Worm (Caenorhabditis elegans) whole organism, midembryonic: ENCODE results near the gene clec-180.

Experiments
- cog-1 ChIP-seq: sonication (generic microtip); optimal IDR thresholded peaks from 2 replicates; lab custom pipeline; 2016; ENCODE audit warnings: missing genetic modification characterization, missing compliant biosample characterization
- flt-1 ChIP-seq: fragments of 200-800 bp; sonication (Bioruptor generic); IDR thresholded peaks from 2 replicates; pipeline ENCODE4 v1.3.6; 2022; ENCODE audit warnings: missing genetic modification characterization, missing compliant biosample characterization
- klf-2 ChIP-seq: fragments of 200-800 bp; sonication (Bioruptor generic); conservative IDR thresholded peaks from 2 replicates; pipeline ENCODE4 v1.3.6; 2022; ENCODE audit warnings: missing genetic modification reagents, missing genetic modification characterization, missing compliant biosample characterization
- med-1 ChIP-seq: sonication (generic microtip); optimal IDR thresholded peaks from 2 replicates; lab custom pipeline; 2017; ENCODE audit warnings: missing genetic modification characterization, mild to moderate bottlenecking, missing compliant biosample characterization, antibody characterized with exemption, missing genetic modification reagents; ENCODE audit not compliant: insufficient read depth
- ztf-23 ChIP-seq: fragments of 200-800 bp; sonication (Bioruptor generic); IDR thresholded peaks from 2 replicates; pipeline ENCODE4 v1.3.6; 2022; ENCODE audit warnings: missing genetic modification reagents, missing genetic modification characterization, missing compliant biosample characterization
- ztf-29 ChIP-seq: fragments of 200-800 bp; sonication (Bioruptor generic); IDR thresholded peaks from 2 replicates; pipeline ENCODE4 v1.3.6; 2022; ENCODE audit warnings: missing genetic modification reagents, missing genetic modification characterization, missing compliant biosample characterization

DNA sequence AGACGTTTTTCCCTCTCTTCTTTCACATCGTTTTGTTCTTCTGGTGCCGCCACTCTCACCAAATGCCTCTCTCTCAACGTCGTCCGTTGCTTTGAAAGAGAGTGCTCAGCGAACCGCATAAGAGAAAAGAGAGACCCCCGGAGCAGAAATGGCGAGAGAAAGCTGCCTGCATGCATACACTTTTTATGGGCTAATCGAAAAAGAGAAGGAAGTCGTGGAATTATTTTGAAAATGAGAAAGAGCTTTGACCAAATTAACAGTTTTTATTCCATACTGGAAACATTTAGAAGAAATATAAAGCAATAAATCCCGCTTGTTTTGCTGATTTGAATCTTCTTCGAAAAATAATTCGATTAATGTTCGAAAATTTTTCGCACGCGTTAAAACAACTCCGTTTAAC, 51.8 kb downstream of the clec-180 start:
- TF ChIP-seq cog-1 (tag; lab: Kevin White, UChicago) = no peak
- TF ChIP-seq flt-1 (GFP tag; lab: Robert Waterston, UW) = no peak
- TF ChIP-seq ztf-23 (GFP tag; lab: Robert Waterston, UW) = no peak
- no peak for TF ChIP-seq klf-2 (GFP tag; lab: Robert Waterston, UW)
- TF ChIP-seq med-1 = no peak
- TF ChIP-seq ztf-29 = no peak
